Worm (Caenorhabditis elegans): ENCODE results near the gene srh-264.

DNA sequence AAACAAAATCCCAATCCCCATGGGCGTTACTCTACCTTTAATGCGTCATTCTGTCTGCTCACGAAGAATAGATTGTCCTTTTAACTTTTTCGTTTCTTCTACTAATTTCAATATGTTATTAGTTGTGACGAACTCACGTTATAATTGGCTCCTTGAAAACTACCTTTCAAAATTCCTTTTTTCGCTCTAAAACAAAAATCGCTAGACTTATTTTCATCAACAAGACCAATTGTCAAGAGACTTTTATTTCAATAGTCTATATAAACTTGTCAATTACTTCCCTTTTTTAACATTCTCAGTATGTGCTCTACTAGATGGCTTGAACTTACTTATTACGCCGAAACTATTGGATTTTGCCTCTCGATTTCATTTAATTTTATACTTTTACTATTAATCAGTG, 29.2 kb upstream of the srh-264 start, which contains the start of gene str-102:
- TF ChIP-seq him-1 (tag; optimal IDR thresholded peaks at IDR 0.05) (no peak), dao-5 (tag; optimal IDR thresholded peaks at IDR 0.05) (no peak)
